Fruit fly (Drosophila melanogaster): ENCODE measurements around the gene Ost48.

Gene Ost48

dm6 chrX:9117831-9118230, 40.5 kb downstream of the Ost48 start (continued):
- TF ChIP-seq CG12299 (tag; optimal IDR thresholded peaks at IDR 0.05) = no peak
- no peak for TF ChIP-seq Hr51 (GFP tag; optimal IDR thresholded peaks at IDR 0.05)
- no peak for TF ChIP-seq BEAF-32 (GFP tag; optimal IDR thresholded peaks at IDR 0.05)
- no peak for TF ChIP-seq gcm (GFP tag; optimal IDR thresholded peaks at IDR 0.05)
- TF ChIP-seq row (GFP tag; IDR thresholded peaks at IDR 0.05) = 0 out of 3 replicates have a peak, but pooled peaks have one; percentile 2
- no peak for TF ChIP-seq CG6765 (GFP tag; optimal IDR thresholded peaks at IDR 0.05)
- TF ChIP-seq Sin3A (optimal IDR thresholded peaks at IDR 0.05) = no peak

- TF ChIP-seq insv (GFP tag; optimal IDR thresholded peaks at IDR 0.05) (peak in 1 of 2 experiments; percentile 86), cg (GFP tag; optimal IDR thresholded peaks at IDR 0.05) (peak; percentile 75), Aef1 (GFP tag; IDR thresholded peaks at IDR 0.05) (no peak), sens (GFP tag) (peak; percentile 53), Trl (optimal IDR thresholded peaks at IDR 0.05) (peak; percentile 41 to 61), Trl (GFP tag; optimal IDR thresholded peaks at IDR 0.05) (no peak), CG8924 (tag; optimal IDR thresholded peaks at IDR 0.05) (peak; percentile 22), fu2 (GFP tag; optimal IDR thresholded peaks at IDR 0.05) (no peak), Pdp1 (GFP tag; optimal IDR thresholded peaks at IDR 0.05) (peak in 1 of 2 experiments; percentile 10), nau (GFP tag; optimal IDR thresholded peaks at IDR 0.05) (no peak), vvl (GFP tag; IDR thresholded peaks at IDR 0.05) (0 out of 2 replicates have a peak, but pooled peaks have one; percentile 12), CG34224 (GFP tag; IDR thresholded peaks at IDR 0.05; ENCODE audit: partially characterized antibody) (0 out of 3 replicates have a peak, but pooled peaks have one; percentile 10)
Measured at dm6 chrX:9110155-9110909, 48.0 kb downstream of the Ost48 start.

dm6 chrX:9109072-9109844, 49.1 kb downstream of the Ost48 start:
- TF ChIP-seq croc (GFP tag; conservative IDR thresholded peaks at IDR 0.05) (no peak; the same call in 2 of the 3 replicates), CG7928 (GFP tag; optimal IDR thresholded peaks at IDR 0.05) (no peak), CG3281 (GFP tag; optimal IDR thresholded peaks at IDR 0.05) (peak; percentile 28), CG5953 (GFP tag; IDR thresholded peaks at IDR 0.05) (no peak), CG11695 (GFP tag; IDR thresholded peaks at IDR 0.05) (peak; percentile 40; the same call in 1 of the 3 replicates), CG42726 (GFP tag; IDR thresholded peaks at IDR 0.05; ENCODE audit: partially characterized antibody) (no peak), caup (GFP tag; optimal IDR thresholded peaks at IDR 0.05; ENCODE audit: severe bottlenecking) (no peak), pfk (GFP tag; optimal IDR thresholded peaks at IDR 0.05) (no peak), sens-2 (GFP tag; IDR thresholded peaks at IDR 0.05) (no peak), tin (GFP tag; optimal IDR thresholded peaks at IDR 0.05) (peak; percentile 60), Usf (GFP tag; optimal IDR thresholded peaks at IDR 0.05) (peak; percentile 41), CG2199 (GFP tag; IDR thresholded peaks at IDR 0.05) (no peak), NfI (GFP tag; optimal IDR thresholded peaks at IDR 0.05) (peak; percentile 45), sr (GFP tag; IDR thresholded peaks at IDR 0.05) (no peak), CG4282 (GFP tag; optimal IDR thresholded peaks at IDR 0.05) (peak; percentile 82), CG6689 (GFP tag; IDR thresholded peaks at IDR 0.05) (peak; percentile 55), CG13624 (GFP tag; optimal IDR thresholded peaks at IDR 0.05) (peak; percentile 64), NC2β (GFP tag; optimal IDR thresholded peaks at IDR 0.05) (peak; percentile 59), zfh1 (GFP tag; IDR thresholded peaks at IDR 0.05) (0 out of 3 replicates have a peak, but pooled peaks have one; percentile 19), Rx (GFP tag; IDR thresholded peaks at IDR 0.05) (peak; percentile 43), HLH4C (GFP tag; IDR thresholded peaks at IDR 0.05; ENCODE audit: partially characterized antibody) (no peak), Aef1 (GFP tag; IDR thresholded peaks at IDR 0.05) (0 out of 3 replicates have a peak, but pooled peaks have one; percentile 41), Dek (tag; optimal IDR thresholded peaks at IDR 0.05) (peak; percentile 37), CG11723 (GFP tag; optimal IDR thresholded peaks at IDR 0.05) (no peak), amos (GFP tag; IDR thresholded peaks at IDR 0.05; ENCODE audit: partially characterized antibody) (no peak), CG8359 (GFP tag; optimal IDR thresholded peaks at IDR 0.05; ENCODE audit: borderline replicate concordance) (no peak), Bdp1 (GFP tag; optimal IDR thresholded peaks at IDR 0.05) (no peak)
